Fruit fly (Drosophila melanogaster): ENCODE measurements around the gene CG32266.
A peak's percentile ranks its signal among the peaks of the same experiment; 100 is the strongest.

Gene CG32266

dm6 chr3L:3791043-3791682 lies 559 bp downstream of the CG32266 start (continued):
- no peak for TF ChIP-seq MTF-1 (GFP tag; optimal IDR thresholded peaks at IDR 0.05; ENCODE audit: borderline replicate concordance)
- no peak for TF ChIP-seq Hmx (GFP tag; optimal IDR thresholded peaks at IDR 0.05)
- TF ChIP-seq Stat92E (GFP tag; optimal IDR thresholded peaks at IDR 0.05), result no peak
- TF ChIP-seq hb (GFP tag; IDR thresholded peaks at IDR 0.05; ENCODE audit: partially characterized antibody), result no peak
- TF ChIP-seq grau (tag; optimal IDR thresholded peaks at IDR 0.05), result peak; percentile 46
- no peak for TF ChIP-seq CG14860 (GFP tag; IDR thresholded peaks at IDR 0.05; ENCODE audit: partially characterized antibody)
- no peak for TF ChIP-seq CG8765 (GFP tag; IDR thresholded peaks at IDR 0.05)
- TF ChIP-seq tx (GFP tag; optimal IDR thresholded peaks at IDR 0.05), result no peak
- TF ChIP-seq CG11456 (GFP tag; IDR thresholded peaks at IDR 0.05), result peak; percentile 58; the same call in 1 of the 3 replicates
- TF ChIP-seq usp (GFP tag; optimal IDR thresholded peaks at IDR 0.05), result no peak
- no peak for TF ChIP-seq Camta (GFP tag; optimal IDR thresholded peaks at IDR 0.05)
- 0 out of 3 replicates have a peak, but pooled peaks have one; percentile 7 for TF ChIP-seq ken (GFP tag; IDR thresholded peaks at IDR 0.05)
- TF ChIP-seq CG17385 (GFP tag; optimal IDR thresholded peaks at IDR 0.05), result no peak
- TF ChIP-seq Bgb (GFP tag; IDR thresholded peaks at IDR 0.05; ENCODE audit: partially characterized antibody), result no peak
- no peak for TF ChIP-seq Side (GFP tag; optimal IDR thresholded peaks at IDR 0.05)
- no peak for TF ChIP-seq CG11085 (GFP tag; IDR thresholded peaks at IDR 0.05)
- TF ChIP-seq gt (GFP tag; IDR thresholded peaks at IDR 0.05), result no peak
- no peak for TF ChIP-seq gro (GFP tag; optimal IDR thresholded peaks at IDR 0.05)
- TF ChIP-seq CG13624 (GFP tag; optimal IDR thresholded peaks at IDR 0.05), result no peak
- TF ChIP-seq CG18619 (GFP tag; optimal IDR thresholded peaks at IDR 0.05), result no peak
- no peak for TF ChIP-seq CG6272 (GFP tag; IDR thresholded peaks at IDR 0.05)
- TF ChIP-seq Rfx (GFP tag; IDR thresholded peaks at IDR 0.05), result peak; percentile 42
- no peak for TF ChIP-seq CG34376 (GFP tag; optimal IDR thresholded peaks at IDR 0.05)
- no peak for TF ChIP-seq BEAF-32 (GFP tag; optimal IDR thresholded peaks at IDR 0.05)
- TF ChIP-seq chif (GFP tag; optimal IDR thresholded peaks at IDR 0.05), result peak in 1 of 2 experiments; percentile 7
- TF ChIP-seq CG17912 (GFP tag; optimal IDR thresholded peaks at IDR 0.05), result no peak
- no peak for TF ChIP-seq ac (GFP tag; optimal IDR thresholded peaks at IDR 0.05)
- no peak for TF ChIP-seq Atf-2 (GFP tag; optimal IDR thresholded peaks at IDR 0.05)
- no peak for TF ChIP-seq CG8924 (tag; optimal IDR thresholded peaks at IDR 0.05)
- no peak for TF ChIP-seq crc (GFP tag; optimal IDR thresholded peaks at IDR 0.05)
- no peak for TF ChIP-seq CG3838 (GFP tag; optimal IDR thresholded peaks at IDR 0.05)
- no peak for TF ChIP-seq CG10654 (GFP tag; optimal IDR thresholded peaks at IDR 0.05)
- no peak for TF ChIP-seq CG10959 (GFP tag; IDR thresholded peaks at IDR 0.05)
- TF ChIP-seq CHES-1-like (GFP tag; optimal IDR thresholded peaks at IDR 0.05), result no peak
- TF ChIP-seq CG3163 (GFP tag; optimal IDR thresholded peaks at IDR 0.05), result no peak
- TF ChIP-seq CG8944 (GFP tag; optimal IDR thresholded peaks at IDR 0.05), result no peak
- TF ChIP-seq ewg (GFP tag; optimal IDR thresholded peaks at IDR 0.05), result no peak
- TF ChIP-seq gfzf (GFP tag; optimal IDR thresholded peaks at IDR 0.05), result no peak
- no peak for TF ChIP-seq Gsc (GFP tag; IDR thresholded peaks at IDR 0.05)
- TF ChIP-seq CG10267 (tag; optimal IDR thresholded peaks at IDR 0.05), result no peak
- no peak for TF ChIP-seq psq (GFP tag; optimal IDR thresholded peaks at IDR 0.05)
- TF ChIP-seq C15 (GFP tag; IDR thresholded peaks at IDR 0.05), result no peak
- TF ChIP-seq trem (tag; optimal IDR thresholded peaks at IDR 0.05), result no peak
- no peak for TF ChIP-seq Deaf1 (tag; optimal IDR thresholded peaks at IDR 0.05)
- TF ChIP-seq tap (tag; optimal IDR thresholded peaks at IDR 0.05), result no peak
- no peak for TF ChIP-seq H15 (GFP tag; IDR thresholded peaks at IDR 0.05)
- TF ChIP-seq bsh (GFP tag; optimal IDR thresholded peaks at IDR 0.05), result peak in 1 of 2 experiments; percentile 1
- TF ChIP-seq pho (GFP tag; optimal IDR thresholded peaks at IDR 0.05), result no peak
- no peak for TF ChIP-seq nom (GFP tag; optimal IDR thresholded peaks at IDR 0.05)
- peak; percentile 52 for TF ChIP-seq dysf (GFP tag; IDR thresholded peaks at IDR 0.05)

Data from whole organism, embryonic.